Worm (Caenorhabditis elegans) whole organism, late embryonic: ENCODE measurements around the gene T22D1.1.

ENCODE experiments used
- C38D4.7 ChIP-seq: fragments of 200-800 bp; sonication (Bioruptor generic); optimal IDR thresholded peaks from 2 replicates; lab custom pipeline; 2018; ENCODE audit warnings: mild to moderate bottlenecking, missing genetic modification characterization, moderate library complexity, missing compliant biosample characterization
- F13H6.1 ChIP-seq: sonication (generic microtip); optimal IDR thresholded peaks from 2 replicates; lab custom pipeline; 2016; ENCODE audit warnings: missing genetic modification characterization, missing compliant biosample characterization
- K02D7.2 ChIP-seq: sonication (generic microtip); optimal IDR thresholded peaks from 2 replicates; lab custom pipeline; 2017; ENCODE audit warnings: mild to moderate bottlenecking, missing genetic modification characterization, missing compliant biosample characterization
- ahr-1 ChIP-seq: sonication (generic microtip); optimal IDR thresholded peaks from 2 replicates; lab custom pipeline; 2016; ENCODE audit warnings: missing genetic modification characterization, missing compliant biosample characterization
- ceh-19 ChIP-seq: fragments of 200-800 bp; sonication (Bioruptor generic); optimal IDR thresholded peaks from 2 replicates; lab custom pipeline; 2018; ENCODE audit warnings: mild to moderate bottlenecking, missing genetic modification characterization, missing compliant biosample characterization
- ceh-2 ChIP-seq: sonication (generic microtip); optimal IDR thresholded peaks from 2 replicates; lab custom pipeline; 2016; ENCODE audit warnings: missing genotype, missing genetic modification characterization, missing compliant biosample characterization
- ceh-22 ChIP-seq: sonication (generic microtip); optimal IDR thresholded peaks from 2 replicates; lab custom pipeline; 2017; ENCODE audit warnings: missing biosample characterization, missing genetic modification characterization
- ceh-30 ChIP-seq: fragments of 150-350 bp; optimal IDR thresholded peaks from 2 replicates; lab custom pipeline; 2014; ENCODE audit warnings: missing biosample characterization, missing genetic modification characterization
- ceh-31 ChIP-seq: sonication (generic microtip); optimal IDR thresholded peaks from 2 replicates; lab custom pipeline; 2016; ENCODE audit warnings: missing genetic modification characterization, missing compliant biosample characterization
- ceh-45 ChIP-seq: fragments of 200-800 bp; sonication (Bioruptor generic); IDR thresholded peaks from 2 replicates; pipeline ENCODE4 v1.3.6; 2022; ENCODE audit warnings: missing genetic modification reagents, missing genetic modification characterization, missing compliant biosample characterization
- ceh-6 ChIP-seq: fragments of 200-800 bp; sonication (Bioruptor generic); optimal IDR thresholded peaks from 2 replicates; lab custom pipeline; 2018; ENCODE audit warnings: mild to moderate bottlenecking, missing genetic modification characterization, missing compliant biosample characterization
- ceh-9 ChIP-seq: sonication (generic microtip); optimal IDR thresholded peaks from 2 replicates; lab custom pipeline; 2016; ENCODE audit warnings: mild to moderate bottlenecking, missing genetic modification characterization, inconsistent platforms, missing compliant biosample characterization
- che-1 ChIP-seq: sonication (generic microtip); optimal IDR thresholded peaks from 2 replicates; lab custom pipeline; 2016; ENCODE audit warnings: mild to moderate bottlenecking, missing genetic modification characterization, missing compliant biosample characterization
- dve-1 ChIP-seq: sonication (generic microtip); optimal IDR thresholded peaks from 2 replicates; lab custom pipeline; 2017; ENCODE audit warnings: antibody characterized with exemption, mild to moderate bottlenecking, missing genetic modification characterization, missing compliant biosample characterization
- elt-2 ChIP-seq: sonication (generic microtip); optimal IDR thresholded peaks from 2 replicates; lab custom pipeline; 2016; ENCODE audit warnings: missing genetic modification reagents, missing genetic modification characterization, missing compliant biosample characterization
- elt-4 ChIP-seq: sonication (generic microtip); optimal IDR thresholded peaks from 2 replicates; lab custom pipeline; 2016; ENCODE audit warnings: missing genetic modification characterization, missing compliant biosample characterization
- fax-1 ChIP-seq: sonication (generic microtip); optimal IDR thresholded peaks from 2 replicates; lab custom pipeline; 2016; ENCODE audit warnings: missing genotype, missing genetic modification characterization, missing compliant biosample characterization
- hlh-13 ChIP-seq: fragments of 200-800 bp; sonication (Bioruptor generic); optimal IDR thresholded peaks from 2 replicates; lab custom pipeline; 2018; ENCODE audit warnings: mild to moderate bottlenecking, missing genetic modification characterization, missing compliant biosample characterization
- hlh-30 ChIP-seq: sonication (generic microtip); optimal IDR thresholded peaks from 2 replicates; lab custom pipeline; 2017; ENCODE audit warnings: antibody characterized with exemption, missing genetic modification characterization, missing compliant biosample characterization; ENCODE audit not compliant: insufficient read depth
- hlh-6 ChIP-seq: sonication (generic microtip); optimal IDR thresholded peaks from 2 replicates; lab custom pipeline; 2016; ENCODE audit warnings: missing genotype, missing genetic modification characterization, missing compliant biosample characterization
- lim-6 ChIP-seq: sonication (generic microtip); optimal IDR thresholded peaks from 2 replicates; lab custom pipeline; 2016; ENCODE audit warnings: missing genetic modification characterization, missing compliant biosample characterization
- madf-2 ChIP-seq: sonication (generic microtip); optimal IDR thresholded peaks from 2 replicates; lab custom pipeline; 2017; ENCODE audit warnings: missing genetic modification characterization, missing compliant biosample characterization
- npax-4 ChIP-seq: sonication (generic microtip); optimal IDR thresholded peaks from 2 replicates; lab custom pipeline; 2016; ENCODE audit warnings: missing genetic modification characterization, missing compliant biosample characterization
- pax-1 ChIP-seq: fragments of 150-350 bp; optimal IDR thresholded peaks from 2 replicates; lab custom pipeline; 2014; ENCODE audit warnings: missing biosample characterization, missing genetic modification characterization
- pha-2 ChIP-seq: sonication (generic microtip); optimal IDR thresholded peaks from 2 replicates; lab custom pipeline; 2017; ENCODE audit warnings: mild to moderate bottlenecking, missing genetic modification characterization, missing compliant biosample characterization
- pha-4 ChIP-seq: fragments of 150-350 bp; optimal IDR thresholded peaks from 2 replicates; lab custom pipeline; 2018; ENCODE audit warnings: missing biosample characterization, missing genetic modification reagents, missing genetic modification characterization
- pqm-1 ChIP-seq: sonication (generic microtip); optimal IDR thresholded peaks from 2 replicates; lab custom pipeline; 2016; ENCODE audit warnings: missing genetic modification characterization, missing compliant biosample characterization
- ref-2 ChIP-seq: sonication (generic microtip); optimal IDR thresholded peaks from 2 replicates; lab custom pipeline; 2016; ENCODE audit warnings: missing genetic modification characterization, missing compliant biosample characterization
- rnt-1 ChIP-seq: sonication (generic microtip); optimal IDR thresholded peaks from 2 replicates; lab custom pipeline; 2016; ENCODE audit warnings: missing genetic modification characterization, missing compliant biosample characterization
- sox-4 ChIP-seq: sonication (generic microtip); optimal IDR thresholded peaks from 2 replicates; lab custom pipeline; 2017; ENCODE audit warnings: mild to moderate bottlenecking, missing genetic modification characterization, inconsistent platforms, missing compliant biosample characterization
- unc-3 ChIP-seq, 2 experiments: fragments of 200-800 bp in 1 of 2; sonication (Bioruptor generic) in 1 of 2; sonication (generic microtip) in 1 of 2; conservative IDR thresholded peaks in 1 of 2; optimal IDR thresholded peaks in 1 of 2; 2 replicates each; pipeline versions ENCODE4 v1.3.6 to Lab custom; 2016 to 2022; ENCODE audit warnings: missing compliant biosample characterization in 2 of 2, missing genetic modification characterization in 2 of 2, missing genetic modification reagents in 1 of 2
- unc-55 ChIP-seq: sonication (generic microtip); optimal IDR thresholded peaks from 2 replicates; lab custom pipeline; 2017; ENCODE audit warnings: missing biosample characterization, missing genetic modification reagents, missing genetic modification characterization
- unc-86 ChIP-seq: sonication (generic microtip); optimal IDR thresholded peaks from 2 replicates; lab custom pipeline; 2016; ENCODE audit warnings: missing genetic modification characterization, missing compliant biosample characterization

Gene T22D1.1

ce11 chrIV:6925520-6925919 lies 2.4 kb downstream of the T22D1.1 start:
- TF ChIP-seq ceh-2 (tag; lab: Kevin White, UChicago) (no peak), ceh-9 (tag; lab: Kevin White, UChicago) (no peak), pax-1 (tag; lab: Kevin White, UChicago) (no peak), ref-2 (tag; lab: Kevin White, UChicago) (no peak), ceh-45 (GFP tag; lab: Robert Waterston, UW) (no peak), che-1 (tag; lab: Kevin White, UChicago) (no peak), npax-4 (tag; lab: Kevin White, UChicago) (no peak), ceh-22 (tag; lab: Kevin White, UChicago) (no peak), hlh-30 (tag; lab: Kevin White, UChicago) (no peak), fax-1 (tag; lab: Kevin White, UChicago) (no peak)

- TF ChIP-seq elt-2 (peak; percentile 48), C38D4.7 (GFP tag; lab: Kevin White, UChicago) (no peak)
- TF ChIP-seq, all 69 proteins: peak for 1
These were observed 5.2 kb downstream of the T22D1.1 start, which contains the start of gene cest-6 for ce11 chrIV:6928417-6928816. Gene cest-6 (minus strand): TSS chrIV:6928517.

- TF ChIP-seq ref-2 (tag; lab: Kevin White, UChicago): no peak
- TF ChIP-seq unc-3 (GFP tag; conservative IDR thresholded peaks at IDR 0.05; lab: Robert Waterston, UW): no peak
- TF ChIP-seq unc-3 (tag; optimal IDR thresholded peaks at IDR 0.05; lab: Kevin White, UChicago): no peak
- TF ChIP-seq elt-4 (tag; lab: Kevin White, UChicago): no peak
- no peak for TF ChIP-seq pha-4 (tag; lab: Kevin White, UChicago)
- TF ChIP-seq ceh-6 (GFP tag; lab: Kevin White, UChicago): no peak
- TF ChIP-seq hlh-13: no peak
- no peak for TF ChIP-seq ceh-31 (tag; lab: Kevin White, UChicago)
- TF ChIP-seq rnt-1 (tag; lab: Kevin White, UChicago): no peak
- no peak for TF ChIP-seq npax-4 (tag; lab: Kevin White, UChicago)
- no peak for TF ChIP-seq pha-2
- no peak for TF ChIP-seq ahr-1
- no peak for TF ChIP-seq K02D7.2 (tag; lab: Kevin White, UChicago)
- no peak for TF ChIP-seq hlh-6 (tag; lab: Kevin White, UChicago)
- TF ChIP-seq lim-6: no peak
- TF ChIP-seq ceh-19 (GFP tag; lab: Kevin White, UChicago): no peak
- no peak for TF ChIP-seq ceh-45 (GFP tag; lab: Robert Waterston, UW)
- TF ChIP-seq, all 69 proteins: peak for 0
These were observed 14.4 kb downstream of the T22D1.1 start, which contains the start of gene npr-12 for ce11 chrIV:6937548-6937947. Gene npr-12 (minus strand): TSS chrIV:6937648.

- no peak for TF ChIP-seq ceh-30
- no peak for TF ChIP-seq lim-6
- no peak for TF ChIP-seq F13H6.1 (tag; lab: Kevin White, UChicago)
- no peak for TF ChIP-seq madf-2 (tag; lab: Kevin White, UChicago)
- no peak for TF ChIP-seq pqm-1 (tag; lab: Kevin White, UChicago)
- TF ChIP-seq rnt-1 (tag; lab: Kevin White, UChicago): no peak
- no peak for TF ChIP-seq sox-4
These were observed 17.9 kb downstream of the T22D1.1 start for ce11 chrIV:6941101-6941500.

ce11 chrIV:6946832-6947231 lies 23.7 kb downstream of the T22D1.1 start:
- no peak for TF ChIP-seq dve-1
- peak; percentile 1 for TF ChIP-seq rnt-1 (tag; lab: Kevin White, UChicago)
- no peak for TF ChIP-seq pha-4 (tag; lab: Kevin White, UChicago)
- TF ChIP-seq unc-55 (GFP tag; lab: Kevin White, UChicago): peak; percentile 69

ce11 chrIV:6951259-6951658 lies 28.1 kb downstream of the T22D1.1 start:
- TF ChIP-seq unc-86: no peak
